Fruit fly (Drosophila melanogaster): Measurements from ENCODE around the gene Pcyt1.
A peak's percentile ranks its signal among the peaks of the same experiment; 100 is the strongest.

Pcyt1 gene

dm6 chr3L:1575731-1576376 lies 30.0 kb downstream of the Pcyt1 start:
- peak; percentile 16 for TF ChIP-seq CG3919 (GFP tag; optimal IDR thresholded peaks at IDR 0.05)
- no peak for TF ChIP-seq CG10631 (GFP tag; optimal IDR thresholded peaks at IDR 0.05)
- TF ChIP-seq pdm3 (GFP tag; optimal IDR thresholded peaks at IDR 0.05): peak; percentile 11
- TF ChIP-seq CG6163 (GFP tag; IDR thresholded peaks at IDR 0.05): 0 out of 3 replicates have a peak, but pooled peaks have one; percentile 20
- no peak for TF ChIP-seq fkh (GFP tag; optimal IDR thresholded peaks at IDR 0.05)
- no peak for TF ChIP-seq Sox102F (GFP tag; optimal IDR thresholded peaks at IDR 0.05)
- no peak for TF ChIP-seq CG11294 (GFP tag; IDR thresholded peaks at IDR 0.05)
- peak; percentile 35 for TF ChIP-seq Hr4 (GFP tag; optimal IDR thresholded peaks at IDR 0.05)
- peak; percentile 39; the same call in 1 of the 2 replicates for TF ChIP-seq CG15336 (GFP tag; IDR thresholded peaks at IDR 0.05)
- peak; percentile 17 for TF ChIP-seq esn (GFP tag; optimal IDR thresholded peaks at IDR 0.05)
- no peak for TF ChIP-seq CG6276 (GFP tag; optimal IDR thresholded peaks at IDR 0.05)
- TF ChIP-seq Eip78C (GFP tag): peak; percentile 85
- TF ChIP-seq OdsH (GFP tag; optimal IDR thresholded peaks at IDR 0.05): no peak
- no peak for TF ChIP-seq CG8319 (GFP tag; optimal IDR thresholded peaks at IDR 0.05)
- no peak for TF ChIP-seq salr (GFP tag; optimal IDR thresholded peaks at IDR 0.05)
- TF ChIP-seq Sox14 (GFP tag; optimal IDR thresholded peaks at IDR 0.05): no peak
- TF ChIP-seq Ets21C (GFP tag; optimal IDR thresholded peaks at IDR 0.05): no peak
- peak; percentile 12 for TF ChIP-seq achi (GFP tag; optimal IDR thresholded peaks at IDR 0.05)
- TF ChIP-seq eg (GFP tag; IDR thresholded peaks at IDR 0.05): no peak
- TF ChIP-seq CG32006 (GFP tag; optimal IDR thresholded peaks at IDR 0.05): peak; percentile 26
- peak; percentile 12 for TF ChIP-seq acj6 (GFP tag; optimal IDR thresholded peaks at IDR 0.05)

- TF ChIP-seq ss (GFP tag; optimal IDR thresholded peaks at IDR 0.05) (peak in 1 of 2 experiments; percentile 42), CG6163 (GFP tag; IDR thresholded peaks at IDR 0.05) (peak; percentile 33; the same call in 1 of the 3 replicates), CG6276 (GFP tag; optimal IDR thresholded peaks at IDR 0.05) (peak; percentile 36), CG8119 (GFP tag; IDR thresholded peaks at IDR 0.05) (0 out of 3 replicates have a peak, but pooled peaks have one; percentile 15), Gug (GFP tag; IDR thresholded peaks at IDR 0.05) (no peak), CG6854 (GFP tag; optimal IDR thresholded peaks at IDR 0.05) (peak; percentile 71), CG16779 (tag; optimal IDR thresholded peaks at IDR 0.05) (peak; percentile 7), CG8632 (GFP tag; optimal IDR thresholded peaks at IDR 0.05) (no peak), net (GFP tag; optimal IDR thresholded peaks at IDR 0.05) (no peak), CG6808 (GFP tag; optimal IDR thresholded peaks at IDR 0.05) (peak; percentile 29), Eip78C (GFP tag) (peak; percentile 85), eg (GFP tag; IDR thresholded peaks at IDR 0.05) (0 out of 3 replicates have a peak, but pooled peaks have one; percentile 21), dsx (GFP tag; optimal IDR thresholded peaks at IDR 0.05; ENCODE audit: poor library complexity, severe bottlenecking) (peak; percentile 45)
These were observed 30.7 kb downstream of the Pcyt1 start, which contains the start of gene CG13917 for dm6 chr3L:1576489-1577106. CG13917 (plus strand) TSS chr3L:1576699.

- TF ChIP-seq eg (GFP tag; IDR thresholded peaks at IDR 0.05) (0 out of 3 replicates have a peak, but pooled peaks have one; percentile 26), CG16779 (tag; optimal IDR thresholded peaks at IDR 0.05) (no peak), CG11902 (GFP tag; optimal IDR thresholded peaks at IDR 0.05) (no peak), CG8119 (GFP tag; IDR thresholded peaks at IDR 0.05) (no peak), CG4318 (GFP tag; optimal IDR thresholded peaks at IDR 0.05) (no peak), pdm3 (GFP tag; optimal IDR thresholded peaks at IDR 0.05) (no peak), Met (GFP tag; optimal IDR thresholded peaks at IDR 0.05) (no peak)
These were observed 31.4 kb downstream of the Pcyt1 start for dm6 chr3L:1577338-1577737.

dm6 chr3L:1578391-1578948 lies 32.6 kb downstream of the Pcyt1 start:
- TF ChIP-seq CG8119 (GFP tag; IDR thresholded peaks at IDR 0.05) (0 out of 3 replicates have a peak, but pooled peaks have one; percentile 16), svp (GFP tag) (peak; percentile 61), achi (GFP tag; optimal IDR thresholded peaks at IDR 0.05) (peak; percentile 19), CG6163 (GFP tag; IDR thresholded peaks at IDR 0.05) (peak; percentile 33; the same call in 1 of the 3 replicates), fkh (GFP tag; optimal IDR thresholded peaks at IDR 0.05) (peak; percentile 64), Hr4 (GFP tag; optimal IDR thresholded peaks at IDR 0.05) (peak; percentile 1), fd59A (GFP tag; optimal IDR thresholded peaks at IDR 0.05) (no peak), Eip78C (GFP tag) (peak; percentile 52), vri (GFP tag; optimal IDR thresholded peaks at IDR 0.05) (no peak), CG3919 (GFP tag; optimal IDR thresholded peaks at IDR 0.05) (peak; percentile 5)

All from whole organism, prepupa.